Worm (Caenorhabditis elegans) whole organism, mixed stage, embryonic: ENCODE measurements around the gene srt-74.

Experiments used
- M03D4.4 ChIP-seq: sonication (generic microtip); optimal IDR thresholded peaks from 2 replicates; lab custom pipeline; 2017; ENCODE audit warnings: mild to moderate bottlenecking, missing genetic modification characterization, missing compliant biosample characterization
- bed-3 ChIP-seq: fragments of 200-800 bp; sonication (Bioruptor generic); optimal IDR thresholded peaks from 3 replicates; lab custom pipeline; 2018; ENCODE audit warnings: mild to moderate bottlenecking, missing genetic modification characterization, moderate library complexity, missing compliant biosample characterization
- ceh-39 ChIP-seq: fragments of 150-350 bp; optimal IDR thresholded peaks from 2 replicates; lab custom pipeline; 2014; ENCODE audit warnings: missing biosample characterization, missing genetic modification characterization
- ceh-43 ChIP-seq: fragments of 200-800 bp; sonication (Bioruptor generic); optimal IDR thresholded peaks from 2 replicates; lab custom pipeline; 2018; ENCODE audit warnings: mild to moderate bottlenecking, missing genetic modification characterization, moderate library complexity, missing compliant biosample characterization
- ceh-83 ChIP-seq: fragments of 200-800 bp; sonication (Bioruptor generic); optimal IDR thresholded peaks from 2 replicates; lab custom pipeline; 2018; ENCODE audit warnings: mild to moderate bottlenecking, missing genetic modification characterization, missing compliant biosample characterization
- ces-1 ChIP-seq: fragments of 150-350 bp; optimal IDR thresholded peaks from 2 replicates; lab custom pipeline; 2014; ENCODE audit warnings: missing biosample characterization, missing genetic modification reagents, missing genetic modification characterization
- drap-1 ChIP-seq: fragments of 200-800 bp; sonication (Bioruptor generic); optimal IDR thresholded peaks from 3 replicates; lab custom pipeline; 2018; ENCODE audit warnings: mild to moderate bottlenecking, missing genetic modification characterization, missing compliant biosample characterization
- elt-1 ChIP-seq: sonication (generic microtip); optimal IDR thresholded peaks from 2 replicates; lab custom pipeline; 2017; ENCODE audit warnings: missing genetic modification characterization, mild to moderate bottlenecking, missing compliant biosample characterization, antibody characterized with exemption, moderate library complexity, borderline replicate concordance; ENCODE audit not compliant: insufficient read depth
- elt-3 ChIP-seq: fragments of 150-350 bp; optimal IDR thresholded peaks from 2 replicates; lab custom pipeline; 2014; ENCODE audit warnings: missing biosample characterization, missing genetic modification characterization
- flh-1 ChIP-seq: fragments of 200-800 bp; sonication (Bioruptor generic); optimal IDR thresholded peaks from 2 replicates; lab custom pipeline; 2018; ENCODE audit warnings: mild to moderate bottlenecking, missing genetic modification characterization, moderate library complexity, missing compliant biosample characterization
- hlh-1 ChIP-seq: fragments of 150-350 bp; optimal IDR thresholded peaks from 2 replicates; lab custom pipeline; 2014; ENCODE audit warnings: missing biosample characterization, missing genetic modification reagents, missing genetic modification characterization
- lin-13 ChIP-seq: fragments of 150-350 bp; optimal IDR thresholded peaks from 2 replicates; lab custom pipeline; 2014; ENCODE audit warnings: missing biosample characterization, missing genetic modification characterization
- lin-32 ChIP-seq: fragments of 200-800 bp; sonication (Bioruptor generic); optimal IDR thresholded peaks from 2 replicates; lab custom pipeline; 2018; ENCODE audit warnings: mild to moderate bottlenecking, missing genetic modification characterization, missing compliant biosample characterization
- lsy-2 ChIP-seq: fragments of 150-350 bp; optimal IDR thresholded peaks from 2 replicates; lab custom pipeline; 2014; ENCODE audit warnings: missing biosample characterization, missing genetic modification characterization
- mab-5 ChIP-seq: fragments of 150-350 bp; optimal IDR thresholded peaks from 2 replicates; lab custom pipeline; 2014; ENCODE audit warnings: missing biosample characterization, missing genetic modification characterization
- mep-1 ChIP-seq: fragments of 150-350 bp; optimal IDR thresholded peaks from 2 replicates; lab custom pipeline; 2017; ENCODE audit warnings: missing biosample characterization, missing genetic modification reagents, missing genetic modification characterization, inconsistent platforms
- mls-2 ChIP-seq: sonication (generic microtip); optimal IDR thresholded peaks from 2 replicates; lab custom pipeline; 2016; ENCODE audit warnings: mild to moderate bottlenecking, missing genetic modification characterization, moderate library complexity, missing compliant biosample characterization
- nhr-12 ChIP-seq: fragments of 150-350 bp; optimal IDR thresholded peaks from 2 replicates; lab custom pipeline; 2014; ENCODE audit warnings: missing biosample characterization, missing genetic modification characterization
- nhr-28 ChIP-seq: fragments of 150-350 bp; optimal IDR thresholded peaks from 2 replicates; lab custom pipeline; 2014; ENCODE audit warnings: missing biosample characterization, missing genetic modification characterization
- nhr-76 ChIP-seq: sonication (generic microtip); optimal IDR thresholded peaks from 2 replicates; lab custom pipeline; 2017; ENCODE audit warnings: missing biosample characterization, missing genetic modification characterization
- snpc-4 ChIP-seq: fragments of 150-350 bp; optimal IDR thresholded peaks from 2 replicates; lab custom pipeline; 2014; ENCODE audit warnings: missing biosample characterization, missing genetic modification characterization
- sptf-1 ChIP-seq: sonication (generic microtip); optimal IDR thresholded peaks from 2 replicates; lab custom pipeline; 2017; ENCODE audit warnings: mild to moderate bottlenecking, missing genetic modification characterization, moderate library complexity, missing compliant biosample characterization
- tbx-8 ChIP-seq: fragments of 200-800 bp; sonication (Bioruptor generic); optimal IDR thresholded peaks from 2 replicates; lab custom pipeline; 2018; ENCODE audit warnings: mild to moderate bottlenecking, missing genetic modification characterization, moderate library complexity, missing compliant biosample characterization
- unc-120 ChIP-seq: sonication (generic microtip); optimal IDR thresholded peaks from 2 replicates; lab custom pipeline; 2017; ENCODE audit warnings: missing genetic modification characterization, missing compliant biosample characterization; ENCODE audit not compliant: poor library complexity, severe bottlenecking
- unc-39 ChIP-seq: fragments of 150-350 bp; optimal IDR thresholded peaks from 2 replicates; lab custom pipeline; 2014; ENCODE audit warnings: missing biosample characterization, missing genetic modification characterization
- unc-62 ChIP-seq: fragments of 150-350 bp; optimal IDR thresholded peaks from 2 replicates; lab custom pipeline; 2014; ENCODE audit warnings: missing biosample characterization, missing genetic modification reagents, missing genetic modification characterization
- zip-8 ChIP-seq: fragments of 150-350 bp; optimal IDR thresholded peaks from 2 replicates; lab custom pipeline; 2014; ENCODE audit warnings: missing biosample characterization, missing genetic modification characterization

The srt-74 gene

DNA sequence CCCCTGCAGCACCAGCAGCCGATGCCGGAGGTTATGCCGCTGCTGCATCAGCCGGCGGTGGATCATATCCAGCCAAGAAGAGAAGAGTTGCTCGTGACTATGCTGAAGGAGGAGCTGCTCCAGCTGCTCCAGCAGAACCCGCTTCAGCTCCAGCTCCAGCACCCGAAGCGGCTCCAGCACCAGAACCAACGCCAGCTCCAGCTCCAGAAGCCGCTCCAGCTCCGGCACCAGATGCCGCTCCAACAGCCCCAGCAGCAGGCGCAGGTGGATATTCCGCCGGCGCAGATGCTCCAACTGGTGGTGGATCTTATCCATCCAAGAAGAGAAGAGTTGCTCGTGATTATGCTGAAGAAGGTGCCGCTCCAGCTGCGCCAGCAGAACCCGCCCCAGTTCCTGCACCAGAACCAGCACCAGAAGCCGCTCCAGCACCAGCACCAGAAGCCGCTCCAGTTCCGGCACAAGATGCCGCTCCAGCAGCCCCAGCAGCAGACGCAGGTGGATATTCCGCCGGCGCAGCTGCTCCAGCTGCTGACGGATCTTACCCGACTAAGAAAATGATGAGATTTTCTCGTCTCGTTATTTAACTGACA is 38.7 kb upstream of the srt-74 start:
- TF ChIP-seq zip-8 (tag; lab: Kevin White, UChicago) (no peak), hlh-1 (tag; lab: Kevin White, UChicago) (no peak), unc-62 (GFP tag; lab: Kevin White, UChicago) (no peak), sptf-1 (tag; lab: Kevin White, UChicago) (peak; percentile 22), nhr-76 (tag; lab: Kevin White, UChicago) (no peak), mep-1 (no peak), flh-1 (no peak), drap-1 (GFP tag; lab: Kevin White, UChicago) (peak; percentile 31), nhr-12 (no peak)

DNA sequence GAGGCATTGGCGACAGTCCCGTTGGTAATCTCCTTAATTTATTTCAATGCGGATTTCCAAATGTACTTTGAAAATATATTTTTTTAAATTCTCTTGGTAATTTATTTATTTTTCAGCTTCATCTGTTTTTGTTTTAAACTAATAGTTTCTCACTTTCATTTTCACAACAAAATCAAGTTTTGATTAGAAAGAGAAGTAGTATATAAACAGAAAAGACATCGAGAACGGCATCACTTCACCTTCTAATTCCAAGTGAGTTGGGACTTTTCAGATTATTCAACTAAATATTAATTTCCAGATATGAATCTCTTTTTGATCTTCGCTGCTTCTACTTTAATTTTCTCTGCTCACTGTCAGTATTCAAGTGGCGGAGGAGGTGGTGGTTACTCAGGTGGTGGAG is 38.1 kb upstream of the srt-74 start, which contains the start of gene F47B8.14:
Gene F47B8.14, plus strand, starts transcription at position 301 of the 400 bp plus-strand sequence.
- no peak for TF ChIP-seq tbx-8
- TF ChIP-seq flh-1 = no peak
- TF ChIP-seq sptf-1 (tag; lab: Kevin White, UChicago) = no peak
- no peak for TF ChIP-seq mls-2 (tag; lab: Kevin White, UChicago)
- TF ChIP-seq mab-5 (tag; lab: Kevin White, UChicago) = no peak
- TF ChIP-seq hlh-1 (tag; lab: Kevin White, UChicago) = no peak
- no peak for TF ChIP-seq unc-120
- no peak for TF ChIP-seq nhr-12

DNA sequence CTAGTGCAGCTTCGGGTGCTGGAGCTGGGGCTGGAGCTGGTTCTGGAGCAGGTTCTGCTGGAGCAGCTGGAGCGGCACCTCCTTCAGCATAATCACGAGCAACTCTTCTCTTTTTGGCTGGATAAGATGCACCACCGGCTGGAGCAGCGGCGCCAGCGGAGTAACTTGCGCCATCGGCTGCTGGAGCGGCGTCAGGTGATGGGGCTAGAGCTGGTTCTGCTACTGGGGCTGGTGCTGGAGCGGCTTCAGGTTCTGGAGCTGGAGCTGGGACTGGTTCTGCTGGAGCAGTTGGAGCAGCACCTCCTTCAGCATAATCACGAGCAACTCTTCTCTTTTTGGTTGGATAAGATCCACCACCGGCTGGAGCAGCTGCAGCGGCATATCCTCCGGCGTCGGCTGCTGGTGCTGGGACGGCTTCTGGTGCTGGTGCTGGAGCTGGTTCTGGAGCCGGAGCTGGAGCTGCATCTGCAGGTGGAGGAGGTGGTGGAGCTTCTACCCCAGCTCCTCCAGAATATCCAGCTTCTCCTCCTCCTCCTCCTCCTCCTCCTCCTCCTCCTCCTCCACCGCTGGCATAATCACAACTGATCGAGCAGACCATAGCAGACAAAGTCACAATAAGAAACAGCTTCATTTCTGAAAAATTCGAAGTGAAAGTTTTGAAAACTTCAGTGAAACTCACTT is 37.1 kb upstream of the srt-74 start, which contains the start of gene F47B8.13:
Gene F47B8.13, minus strand, starts transcription at position 631 of the 681 bp plus-strand sequence.
- TF ChIP-seq bed-3 (GFP tag; lab: Kevin White, UChicago) (no peak), tbx-8 (no peak), mab-5 (tag; lab: Kevin White, UChicago) (no peak), mep-1 (no peak), nhr-12 (no peak), elt-3 (no peak), ceh-39 (tag; lab: Kevin White, UChicago) (no peak), flh-1 (no peak), lin-32 (GFP tag; lab: Kevin White, UChicago) (no peak), ces-1 (GFP tag; lab: Kevin White, UChicago) (no peak), zip-8 (tag; lab: Kevin White, UChicago) (no peak), snpc-4 (tag; lab: Kevin White, UChicago) (no peak)

DNA sequence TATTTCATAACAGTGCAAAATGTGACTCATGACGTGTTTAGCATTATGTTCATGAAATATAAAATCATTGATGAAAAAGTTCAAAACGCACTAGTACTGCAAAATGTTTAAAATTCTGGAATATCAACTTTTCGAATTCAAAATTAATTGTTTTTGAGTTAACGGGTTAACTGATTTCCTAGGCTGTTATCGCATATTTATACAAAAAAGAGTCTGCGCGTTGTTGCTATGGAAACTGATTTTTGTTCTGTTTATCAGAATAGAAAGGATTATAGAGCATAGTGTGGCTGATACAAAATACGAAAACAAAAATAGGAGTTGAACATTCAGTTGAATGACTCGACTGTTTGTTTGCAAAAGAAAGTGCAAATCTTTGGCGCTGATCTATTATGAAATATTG is 35.5 kb upstream of the srt-74 start:
- TF ChIP-seq lsy-2 (tag; lab: Kevin White, UChicago) = no peak
- TF ChIP-seq elt-1 (tag; lab: Kevin White, UChicago) = no peak

DNA sequence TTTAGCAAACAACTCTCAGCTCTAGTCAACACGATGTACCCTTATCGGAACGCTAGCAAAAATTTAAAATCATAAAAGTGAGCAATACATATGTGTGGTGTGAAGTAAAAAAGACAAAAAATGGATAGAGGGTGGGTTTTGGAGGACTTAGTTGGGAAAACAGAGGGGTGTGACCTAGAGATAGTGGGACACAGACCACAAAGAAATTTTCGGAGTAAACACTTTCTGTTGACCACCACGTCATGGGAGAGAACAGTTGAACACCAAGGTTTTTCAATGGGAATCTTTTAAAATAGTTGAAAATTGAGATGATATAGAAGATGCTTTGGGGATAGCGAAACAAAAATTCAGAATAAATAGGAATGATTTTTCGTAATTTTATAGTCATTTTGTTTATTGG is 35.1 kb upstream of the srt-74 start:
- no peak for TF ChIP-seq unc-62 (GFP tag; lab: Kevin White, UChicago)
- no peak for TF ChIP-seq mep-1

DNA sequence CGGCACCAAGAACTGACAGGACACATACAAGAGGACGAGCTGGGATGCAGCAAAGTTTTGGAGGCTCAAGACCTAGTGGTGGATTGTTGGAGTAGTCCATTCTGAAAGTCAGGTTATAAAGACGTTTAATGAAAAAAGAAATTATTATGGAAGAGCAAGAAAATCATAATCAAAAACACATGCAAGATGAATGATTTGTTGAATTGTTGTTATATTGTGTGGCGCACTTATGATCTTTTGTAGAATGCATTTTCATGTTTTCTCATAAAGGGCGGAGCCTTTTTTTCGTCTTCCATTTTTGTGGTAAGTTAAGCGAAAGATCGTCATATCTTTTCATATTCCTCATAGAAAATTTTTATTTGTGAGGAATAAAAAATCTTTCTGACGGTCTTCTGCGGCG is 34.4 kb upstream of the srt-74 start, which contains the start of gene F47B8.2:
Gene F47B8.2, minus strand, starts transcription at position 101 of the 400 bp plus-strand sequence.
- no peak for TF ChIP-seq lin-32 (GFP tag; lab: Kevin White, UChicago)
- no peak for TF ChIP-seq nhr-28 (tag; lab: Kevin White, UChicago)
- no peak for TF ChIP-seq ceh-83
- no peak for TF ChIP-seq unc-39 (tag; lab: Kevin White, UChicago)
- no peak for TF ChIP-seq bed-3 (GFP tag; lab: Kevin White, UChicago)
- no peak for TF ChIP-seq M03D4.4 (tag; lab: Kevin White, UChicago)
- no peak for TF ChIP-seq lin-13
- no peak for TF ChIP-seq mls-2 (tag; lab: Kevin White, UChicago)
- no peak for TF ChIP-seq mab-5 (tag; lab: Kevin White, UChicago)
- no peak for TF ChIP-seq hlh-1 (tag; lab: Kevin White, UChicago)
- TF ChIP-seq ceh-43 (GFP tag; lab: Kevin White, UChicago) = no peak
- TF ChIP-seq flh-1 = no peak
- TF ChIP-seq elt-1 (tag; lab: Kevin White, UChicago) = no peak
